Worm (Caenorhabditis elegans) whole organism, L3 larva: ENCODE data around the gene Y46G5A.47.

Source experiments
- R02D3.7 ChIP-seq: fragments of 150-350 bp; optimal IDR thresholded peaks from 2 replicates; lab custom pipeline; 2014; ENCODE audit warnings: missing biosample characterization, missing genetic modification characterization
- ZK546.5 ChIP-seq: sonication (generic microtip); optimal IDR thresholded peaks from 2 replicates; lab custom pipeline; 2017; ENCODE audit warnings: missing biosample characterization, missing genetic modification characterization
- aly-2 ChIP-seq: fragments of 150-350 bp; optimal IDR thresholded peaks from 2 replicates; lab custom pipeline; 2014; ENCODE audit warnings: missing biosample characterization, missing genetic modification characterization
- ama-1 ChIP-seq: fragments of 150-350 bp; optimal IDR thresholded peaks from 2 replicates; lab custom pipeline; 2018
- ceh-16 ChIP-seq: sonication (generic microtip); optimal IDR thresholded peaks from 2 replicates; lab custom pipeline; 2017; ENCODE audit warnings: missing biosample characterization, missing genetic modification characterization
- ceh-28 ChIP-seq: fragments of 150-350 bp; optimal IDR thresholded peaks from 2 replicates; lab custom pipeline; 2014; ENCODE audit warnings: missing biosample characterization, missing genetic modification reagents, missing genetic modification characterization
- ceh-82 ChIP-seq: fragments of 150-350 bp; optimal IDR thresholded peaks from 2 replicates; lab custom pipeline; 2014; ENCODE audit warnings: missing biosample characterization, missing genetic modification characterization
- ceh-9 ChIP-seq: sonication (generic microtip); optimal IDR thresholded peaks from 2 replicates; lab custom pipeline; 2018; ENCODE audit warnings: missing biosample characterization, missing genetic modification characterization
- daf-12 ChIP-seq: fragments of 150-350 bp; optimal IDR thresholded peaks from 2 replicates; lab custom pipeline; 2014; ENCODE audit warnings: missing biosample characterization, missing genetic modification reagents, missing genetic modification characterization
- egl-27 ChIP-seq: sonication (generic microtip); optimal IDR thresholded peaks from 4 replicates; lab custom pipeline; 2017; ENCODE audit warnings: missing biosample characterization, missing genetic modification reagents, missing genetic modification characterization
- egl-5 ChIP-seq: fragments of 150-350 bp; optimal IDR thresholded peaks from 2 replicates; lab custom pipeline; 2017; ENCODE audit warnings: missing biosample characterization, missing genetic modification reagents, missing genetic modification characterization, inconsistent platforms
- elt-1 ChIP-seq: fragments of 150-350 bp; optimal IDR thresholded peaks from 2 replicates; lab custom pipeline; 2014; ENCODE audit warnings: missing biosample characterization, missing genetic modification characterization
- elt-2 ChIP-seq: sonication (generic microtip); optimal IDR thresholded peaks from 2 replicates; lab custom pipeline; 2016; ENCODE audit warnings: missing genetic modification reagents, mild to moderate bottlenecking, missing genetic modification characterization, missing compliant biosample characterization
- elt-3 ChIP-seq, 3 experiments: fragments of 150-350 bp in 1 of 3; sonication (generic microtip) in 2 of 3; optimal IDR thresholded peaks; 2 replicates in 2 of 3; 4 replicates in 1 of 3; lab custom pipeline; 2014 to 2017; ENCODE audit warnings: missing biosample characterization in 3 of 3, missing genetic modification characterization in 3 of 3
- eor-1 ChIP-seq, 2 experiments: fragments of 150-350 bp; optimal IDR thresholded peaks; 2 replicates each; lab custom pipeline; 2014 to 2018; ENCODE audit warnings: missing biosample characterization in 2 of 2, missing genetic modification characterization in 2 of 2
- fkh-10 ChIP-seq: sonication (generic microtip); optimal IDR thresholded peaks from 2 replicates; lab custom pipeline; 2017; ENCODE audit warnings: missing biosample characterization, missing genetic modification reagents, missing genetic modification characterization
- fkh-2 ChIP-seq: fragments of 150-350 bp; optimal IDR thresholded peaks from 2 replicates; lab custom pipeline; 2014; ENCODE audit warnings: missing biosample characterization, missing genetic modification reagents, missing genetic modification characterization
- fos-1 ChIP-seq: fragments of 150-350 bp; optimal IDR thresholded peaks from 2 replicates; lab custom pipeline; 2014; ENCODE audit warnings: missing biosample characterization, missing genetic modification characterization
- hmg-11 ChIP-seq: sonication (generic microtip); optimal IDR thresholded peaks from 2 replicates; lab custom pipeline; 2016; ENCODE audit warnings: missing genetic modification characterization, missing compliant biosample characterization
- jun-1 ChIP-seq: fragments of 150-350 bp; optimal IDR thresholded peaks from 2 replicates; lab custom pipeline; 2014; ENCODE audit warnings: missing biosample characterization, missing genetic modification reagents, missing genetic modification characterization
- lin-15B ChIP-seq: fragments of 150-350 bp; optimal IDR thresholded peaks from 2 replicates; lab custom pipeline; 2014; ENCODE audit warnings: missing biosample characterization, missing genetic modification characterization
- lin-39 ChIP-seq: fragments of 150-350 bp; optimal IDR thresholded peaks from 2 replicates; lab custom pipeline; 2018; ENCODE audit warnings: missing biosample characterization, missing genetic modification reagents, missing genetic modification characterization
- lsy-12 ChIP-seq: sonication (generic microtip); optimal IDR thresholded peaks from 2 replicates; lab custom pipeline; 2016; ENCODE audit warnings: mild to moderate bottlenecking, missing genetic modification characterization, missing compliant biosample characterization
- mdl-1 ChIP-seq: fragments of 150-350 bp; optimal IDR thresholded peaks from 2 replicates; lab custom pipeline; 2014; ENCODE audit warnings: missing biosample characterization, missing genetic modification characterization
- mml-1 ChIP-seq: fragments of 150-350 bp; sonication (generic microtip); optimal IDR thresholded peaks from 3 replicates; lab custom pipeline; 2014; ENCODE audit warnings: missing biosample characterization, missing genetic modification characterization
- nfya-1 ChIP-seq: sonication (generic microtip); optimal IDR thresholded peaks from 2 replicates; lab custom pipeline; 2017; ENCODE audit warnings: missing genetic modification characterization, mild to moderate bottlenecking, missing compliant biosample characterization, antibody characterized with exemption, moderate library complexity; ENCODE audit not compliant: insufficient read depth
- nhr-12 ChIP-seq: fragments of 150-350 bp; optimal IDR thresholded peaks from 2 replicates; lab custom pipeline; 2014; ENCODE audit warnings: missing biosample characterization, missing genetic modification characterization
- nhr-23 ChIP-seq: fragments of 150-350 bp; optimal IDR thresholded peaks from 2 replicates; lab custom pipeline; 2014; ENCODE audit warnings: missing biosample characterization, missing genetic modification reagents, missing genetic modification characterization
- nhr-237 ChIP-seq: fragments of 150-350 bp; optimal IDR thresholded peaks from 2 replicates; lab custom pipeline; 2014; ENCODE audit warnings: missing biosample characterization, missing genetic modification characterization
- nhr-25 ChIP-seq: sonication (generic microtip); optimal IDR thresholded peaks from 2 replicates; lab custom pipeline; 2017; ENCODE audit warnings: missing biosample characterization, missing genetic modification characterization
- nhr-28 ChIP-seq: fragments of 150-350 bp; optimal IDR thresholded peaks from 2 replicates; lab custom pipeline; 2014; ENCODE audit warnings: missing biosample characterization, missing genetic modification characterization
- nhr-43 ChIP-seq: sonication (generic microtip); optimal IDR thresholded peaks from 2 replicates; lab custom pipeline; 2016; ENCODE audit warnings: mild to moderate bottlenecking, missing genetic modification characterization, missing compliant biosample characterization; ENCODE audit not compliant: poor library complexity, severe bottlenecking
- nhr-67 ChIP-seq: fragments of 150-350 bp; optimal IDR thresholded peaks from 2 replicates; lab custom pipeline; 2014; ENCODE audit warnings: missing biosample characterization, missing genetic modification characterization
- nhr-76 ChIP-seq: fragments of 150-350 bp; sonication (generic microtip); optimal IDR thresholded peaks from 5 replicates; lab custom pipeline; 2014; ENCODE audit warnings: missing biosample characterization, missing genetic modification characterization
- nhr-77 ChIP-seq: fragments of 150-350 bp; optimal IDR thresholded peaks from 2 replicates; lab custom pipeline; 2014; ENCODE audit warnings: missing biosample characterization, missing genetic modification characterization
- pha-4 ChIP-seq: fragments of 150-350 bp; optimal IDR thresholded peaks from 2 replicates; lab custom pipeline; 2014; ENCODE audit warnings: missing biosample characterization, missing genetic modification reagents, missing genetic modification characterization
- pqm-1 ChIP-seq: fragments of 150-350 bp; optimal IDR thresholded peaks from 2 replicates; lab custom pipeline; 2017; ENCODE audit warnings: missing biosample characterization, missing genetic modification characterization, inconsistent platforms
- sea-2 ChIP-seq: fragments of 150-350 bp; sonication (generic microtip); optimal IDR thresholded peaks from 4 replicates; lab custom pipeline; 2014; ENCODE audit warnings: missing biosample characterization, missing genetic modification reagents, missing genetic modification characterization
- skn-1 ChIP-seq: fragments of 150-350 bp; optimal IDR thresholded peaks from 2 replicates; lab custom pipeline; 2014; ENCODE audit warnings: missing biosample characterization, missing genetic modification characterization
- snpc-4 ChIP-seq: fragments of 150-350 bp; optimal IDR thresholded peaks from 2 replicates; lab custom pipeline; 2014; ENCODE audit warnings: missing biosample characterization, missing genetic modification characterization
- tbx-2 ChIP-seq: sonication (generic microtip); optimal IDR thresholded peaks from 2 replicates; lab custom pipeline; 2016; ENCODE audit warnings: mild to moderate bottlenecking, missing genetic modification characterization, missing compliant biosample characterization
- unc-39 ChIP-seq: sonication (generic microtip); optimal IDR thresholded peaks from 4 replicates; lab custom pipeline; 2017; ENCODE audit warnings: missing biosample characterization, missing genetic modification characterization
- unc-62 ChIP-seq: fragments of 150-350 bp; sonication (generic microtip); optimal IDR thresholded peaks from 4 replicates; lab custom pipeline; 2014; ENCODE audit warnings: missing biosample characterization, missing genetic modification reagents, missing genetic modification characterization
- zag-1 ChIP-seq: fragments of 150-350 bp; optimal IDR thresholded peaks from 2 replicates; lab custom pipeline; 2014; ENCODE audit warnings: missing biosample characterization, missing genetic modification characterization
- ztf-11 ChIP-seq: fragments of 150-350 bp; optimal IDR thresholded peaks from 2 replicates; lab custom pipeline; 2014; ENCODE audit warnings: missing biosample characterization, missing genetic modification characterization
- ztf-4 ChIP-seq: fragments of 150-350 bp; optimal IDR thresholded peaks from 2 replicates; lab custom pipeline; 2014; ENCODE audit warnings: missing biosample characterization, missing genetic modification characterization

The Y46G5A.47 gene

DNA sequence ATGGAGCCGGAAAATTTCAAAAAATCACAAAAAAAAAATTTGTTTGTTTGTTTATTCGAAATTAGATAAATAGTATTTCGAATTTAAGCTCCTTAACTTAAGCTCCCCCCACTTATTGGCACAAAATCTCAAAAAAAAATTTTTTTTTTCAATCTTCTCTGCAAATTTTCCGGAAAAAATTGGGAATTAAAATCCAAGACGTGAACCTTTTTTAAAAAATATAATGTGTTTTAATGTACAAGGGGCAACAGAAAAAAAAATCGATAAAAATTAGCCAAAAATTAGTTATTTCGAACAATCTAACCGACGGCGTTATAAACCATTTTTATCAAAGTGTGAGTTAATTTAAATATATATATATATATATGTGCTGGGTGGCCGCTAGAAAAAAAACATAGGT lies 30.7 kb downstream of the Y46G5A.47 start, which contains the start of gene Y46G5A.14:
Gene Y46G5A.14, plus strand, starts transcription at position 301 of the 400 bp plus-strand sequence.
- TF ChIP-seq elt-1 (tag; lab: Kevin White, UChicago) (no peak), egl-27 (no peak), pha-4 (tag; lab: Kevin White, UChicago) (no peak), nhr-12 (no peak), jun-1 (no peak)

DNA sequence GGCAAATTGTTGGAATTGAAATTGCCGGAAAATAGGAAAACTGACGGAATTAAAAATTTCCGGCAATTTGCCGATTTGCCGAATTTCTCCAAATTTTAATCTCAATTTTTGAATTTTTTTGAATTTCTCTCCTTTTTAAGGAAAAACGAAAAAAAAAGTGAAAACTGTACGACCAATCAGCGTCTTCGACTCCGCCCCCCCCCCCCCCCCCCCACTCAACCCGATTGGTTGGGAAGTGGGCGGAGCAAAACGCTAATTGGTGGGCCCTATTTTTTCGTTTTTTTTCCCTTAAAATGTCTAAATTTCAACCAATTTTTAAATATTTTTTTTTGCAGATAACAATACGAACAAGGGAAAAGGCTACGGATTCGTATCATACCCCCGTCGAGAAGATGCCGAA lies 35.2 kb downstream of the Y46G5A.47 start:
- TF ChIP-seq R02D3.7: no peak
- TF ChIP-seq fkh-2 (tag; lab: Kevin White, UChicago): no peak
- TF ChIP-seq egl-27: no peak
- TF ChIP-seq zag-1: no peak
- no peak for TF ChIP-seq tbx-2 (tag; lab: Kevin White, UChicago)
- no peak for TF ChIP-seq pha-4 (tag; lab: Kevin White, UChicago)
- TF ChIP-seq nhr-23 (tag; lab: Kevin White, UChicago): no peak
- no peak for TF ChIP-seq ceh-28
- TF ChIP-seq unc-39 (tag; lab: Kevin White, UChicago): no peak
- TF ChIP-seq skn-1 (tag; lab: Kevin White, UChicago): no peak
- no peak for TF ChIP-seq snpc-4 (tag; lab: Kevin White, UChicago)
- TF ChIP-seq nhr-43 (tag; lab: Kevin White, UChicago): no peak
- no peak for TF ChIP-seq ztf-11 (tag; lab: Kevin White, UChicago)
- no peak for TF ChIP-seq mml-1 (tag; lab: Kevin White, UChicago)
- TF ChIP-seq ceh-16 (tag; lab: Kevin White, UChicago): no peak
- TF ChIP-seq lin-15B (tag; lab: Kevin White, UChicago): no peak
- no peak for TF ChIP-seq lin-39
- no peak for TF ChIP-seq lsy-12 (tag; lab: Kevin White, UChicago)
- TF ChIP-seq elt-1 (tag; lab: Kevin White, UChicago): no peak

DNA sequence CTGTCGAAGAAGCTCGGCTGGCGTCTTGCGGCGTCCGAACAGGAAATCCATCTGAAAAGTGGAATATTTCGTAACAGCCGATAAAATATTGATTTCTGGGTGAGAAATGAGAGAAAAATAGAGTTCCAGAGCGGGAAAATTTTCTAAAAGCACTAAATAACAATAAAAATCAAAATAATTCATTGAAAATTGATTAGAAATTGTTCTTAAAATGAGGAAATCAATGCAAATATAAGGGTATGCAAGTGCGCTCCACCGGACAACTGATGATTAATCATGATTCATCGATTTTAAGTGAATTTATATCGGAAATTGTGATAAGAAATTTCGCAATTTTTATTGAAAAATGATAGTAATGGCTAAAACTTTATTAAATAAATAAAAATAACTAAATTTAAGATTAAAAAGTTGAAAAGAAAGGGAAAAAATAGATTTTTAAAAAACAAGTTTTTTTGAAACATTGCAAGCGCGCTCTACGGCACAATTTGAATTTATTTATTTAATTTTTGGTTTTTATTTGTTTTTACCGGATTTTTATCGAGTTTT lies 36.9 kb downstream of the Y46G5A.47 start, which contains the start of the genes vps-2 and tiar-2:
Gene vps-2, minus strand, starts transcription at position 51 of the 546 bp plus-strand sequence.
Gene tiar-2, plus strand, starts transcription at position 520 of the 546 bp plus-strand sequence.
- TF ChIP-seq nhr-77 (tag; lab: Kevin White, UChicago) (no peak), nhr-43 (tag; lab: Kevin White, UChicago) (no peak), nhr-25 (no peak), fkh-2 (tag; lab: Kevin White, UChicago) (no peak), ceh-9 (tag; lab: Kevin White, UChicago) (no peak), elt-2 (tag; lab: Kevin White, UChicago) (peak; percentile 61), ceh-82 (tag; lab: Kevin White, UChicago) (no peak), elt-1 (tag; lab: Kevin White, UChicago) (no peak), elt-3 (tag; optimal IDR thresholded peaks at IDR 0.05; lab: Kevin White, UChicago) (no peak), hmg-11 (tag; lab: Kevin White, UChicago) (no peak), egl-27 (no peak), ceh-28 (peak; percentile 75), lsy-12 (tag; lab: Kevin White, UChicago) (no peak), unc-39 (tag; lab: Kevin White, UChicago) (no peak), fos-1 (tag; lab: Kevin White, UChicago) (peak; percentile 89), aly-2 (no peak), tbx-2 (tag; lab: Kevin White, UChicago) (no peak), nhr-23 (tag; lab: Kevin White, UChicago) (peak; percentile 25), lin-39 (no peak), nhr-28 (tag; lab: Kevin White, UChicago) (no peak), nfya-1 (tag; lab: Kevin White, UChicago) (peak; percentile 23), jun-1 (peak; percentile 57), unc-62 (GFP tag; lab: Kevin White, UChicago) (no peak), egl-5 (tag; lab: Kevin White, UChicago) (no peak), pha-4 (tag; lab: Kevin White, UChicago) (peak; percentile 89), ZK546.5 (tag; lab: Kevin White, UChicago) (no peak), R02D3.7 (peak; percentile 33), mml-1 (tag; lab: Kevin White, UChicago) (no peak), daf-12 (tag; lab: Kevin White, UChicago) (no peak), ztf-4 (tag; lab: Kevin White, UChicago) (no peak), lin-15B (tag; lab: Kevin White, UChicago) (peak; percentile 85), pqm-1 (tag; lab: Kevin White, UChicago) (peak; percentile 98), snpc-4 (tag; lab: Kevin White, UChicago) (peak; percentile 80), skn-1 (tag; lab: Kevin White, UChicago) (peak; percentile 93), nhr-237 (no peak), nhr-76 (tag; lab: Kevin White, UChicago) (no peak), ztf-11 (tag; lab: Kevin White, UChicago) (no peak), nhr-12 (no peak), ama-1 (lab: Kevin White, UChicago) (no peak), mdl-1 (tag; lab: Kevin White, UChicago) (no peak), fkh-10 (GFP tag; lab: Kevin White, UChicago) (no peak), eor-1 (tag; optimal IDR thresholded peaks at IDR 0.05; lab: Kevin White, UChicago) (peak in 1 of 2 experiments; percentile 60), nhr-67 (tag; lab: Kevin White, UChicago) (no peak), ceh-16 (tag; lab: Kevin White, UChicago) (no peak), zag-1 (no peak), sea-2 (no peak)
